Fruit fly (Drosophila melanogaster) whole organism, embryonic: ENCODE results near the gene frj.

ENCODE experiments used
- Atf6 ChIP-seq: fragments of 200-800 bp; sonication (Bioruptor generic); IDR thresholded peaks from 2 replicates; pipeline ENCODE4 v1.3.6; 2022; ENCODE audit warnings: missing biosample characterization, missing genetic modification characterization
- Bdp1 ChIP-seq: fragments of 200-800 bp; sonication (Bioruptor generic); optimal IDR thresholded peaks from 3 replicates; lab custom pipeline; 2016; ENCODE audit warnings: missing biosample characterization, missing genetic modification characterization
- C15 ChIP-seq: fragments of 200-800 bp; sonication (Bioruptor generic); IDR thresholded peaks from 3 replicates; pipeline ENCODE4 v1.3.6; 2022; ENCODE audit warnings: missing biosample characterization, missing genetic modification characterization
- CG11695 ChIP-seq: fragments of 200-800 bp; sonication (Bioruptor generic); IDR thresholded peaks from 3 replicates; pipeline ENCODE4 v1.3.6; 2022; ENCODE audit warnings: missing biosample characterization, missing genetic modification characterization
- CG13296 ChIP-seq: fragments of 200-800 bp; sonication (Bioruptor generic); optimal IDR thresholded peaks from 3 replicates; lab custom pipeline; 2018; ENCODE audit warnings: missing biosample characterization, mild to moderate bottlenecking, missing genetic modification characterization
- CG13894 ChIP-seq: fragments of 200-800 bp; sonication (Bioruptor generic); optimal IDR thresholded peaks from 3 replicates; lab custom pipeline; 2018; ENCODE audit warnings: missing biosample characterization, mild to moderate bottlenecking, missing genetic modification characterization, moderate library complexity
- CG15269 ChIP-seq: fragments of 200-800 bp; sonication (Bioruptor generic); optimal IDR thresholded peaks from 2 replicates; lab custom pipeline; 2018; ENCODE audit warnings: missing biosample characterization, mild to moderate bottlenecking, missing genetic modification characterization, moderate library complexity
- CG1647 ChIP-seq: fragments of 200-800 bp; sonication (Bioruptor generic); optimal IDR thresholded peaks from 3 replicates; lab custom pipeline; 2016; ENCODE audit warnings: missing biosample characterization, missing genetic modification characterization
- CG1792 ChIP-seq: fragments of 200-800 bp; sonication (Bioruptor generic); optimal IDR thresholded peaks from 2 replicates; lab custom pipeline; 2016; ENCODE audit warnings: missing biosample characterization, missing genetic modification characterization
- CG2120 ChIP-seq: fragments of 200-800 bp; sonication (Bioruptor generic); optimal IDR thresholded peaks from 3 replicates; lab custom pipeline; 2016; ENCODE audit warnings: missing biosample characterization, missing genetic modification characterization
- CG30020 ChIP-seq: fragments of 200-800 bp; optimal IDR thresholded peaks from 2 replicates; lab custom pipeline; 2019; ENCODE audit warnings: missing biosample characterization, mild to moderate bottlenecking, missing genetic modification characterization, moderate library complexity
- CG3995 ChIP-seq: fragments of 200-800 bp; sonication (Bioruptor generic); optimal IDR thresholded peaks from 3 replicates; lab custom pipeline; 2016; ENCODE audit warnings: missing biosample characterization, missing genetic modification characterization
- CG42726 ChIP-seq: fragments of 200-800 bp; sonication (Bioruptor generic); IDR thresholded peaks from 2 replicates; pipeline ENCODE4 v1.3.6; 2022; ENCODE audit warnings: missing biosample characterization, missing genetic modification characterization; ENCODE audit not compliant: partially characterized antibody
- CG4282 ChIP-seq: fragments of 200-800 bp; sonication (Bioruptor generic); optimal IDR thresholded peaks from 2 replicates; lab custom pipeline; 2016; ENCODE audit warnings: missing biosample characterization, missing genetic modification characterization
- CG4360 ChIP-seq: fragments of 200-800 bp; sonication (Bioruptor generic); IDR thresholded peaks from 2 replicates; pipeline ENCODE4 v1.3.6; 2022; ENCODE audit warnings: missing biosample characterization, missing genetic modification characterization
- CG43689 ChIP-seq: fragments of 200-800 bp; sonication (Bioruptor generic); IDR thresholded peaks from 2 replicates; pipeline ENCODE4 v1.3.6; 2022; ENCODE audit warnings: missing biosample characterization, missing genetic modification characterization
- CG4730 ChIP-seq: fragments of 200-800 bp; sonication (Bioruptor generic); IDR thresholded peaks from 2 replicates; pipeline ENCODE4 v1.3.6; 2022; ENCODE audit warnings: missing biosample characterization, missing genetic modification characterization
- CG5180 ChIP-seq: fragments of 200-800 bp; sonication (Bioruptor generic); optimal IDR thresholded peaks from 3 replicates; lab custom pipeline; 2017; ENCODE audit warnings: missing biosample characterization, missing genetic modification characterization, mild to moderate bottlenecking, moderate library complexity, missing genetic modification reagents
- CG6254 ChIP-seq: fragments of 200-800 bp; sonication (Bioruptor generic); optimal IDR thresholded peaks from 3 replicates; lab custom pipeline; 2017; ENCODE audit warnings: mild to moderate bottlenecking, missing biosample characterization, missing genetic modification reagents, missing genetic modification characterization
- CG6813 ChIP-seq: fragments of 200-800 bp; sonication (Bioruptor generic); optimal IDR thresholded peaks from 2 replicates; lab custom pipeline; 2017; ENCODE audit warnings: missing biosample characterization, missing genetic modification characterization, mild to moderate bottlenecking, moderate library complexity, missing genetic modification reagents
- CG7357 ChIP-seq: fragments of 200-800 bp; sonication (Bioruptor generic); IDR thresholded peaks from 3 replicates; pipeline ENCODE4 v1.3.6; 2022; ENCODE audit warnings: missing biosample characterization, missing genetic modification characterization
- CG8944 ChIP-seq: fragments of 200-800 bp; sonication (Bioruptor generic); optimal IDR thresholded peaks from 3 replicates; lab custom pipeline; 2016; ENCODE audit warnings: missing biosample characterization, missing genetic modification characterization
- CoRest ChIP-seq: fragments of 200-800 bp; sonication (Bioruptor generic); optimal IDR thresholded peaks from 3 replicates; lab custom pipeline; 2018; ENCODE audit warnings: missing biosample characterization, mild to moderate bottlenecking, missing genetic modification characterization, moderate library complexity
- Dp ChIP-seq: fragments of 200-800 bp; sonication (Bioruptor generic); optimal IDR thresholded peaks from 2 replicates; lab custom pipeline; 2018; ENCODE audit warnings: missing biosample characterization, mild to moderate bottlenecking, missing genetic modification characterization, moderate library complexity
- Gug ChIP-seq: fragments of 200-800 bp; sonication (Bioruptor generic); IDR thresholded peaks from 4 replicates; pipeline ENCODE4 v1.3.6; 2022; ENCODE audit warnings: missing biosample characterization, missing genetic modification characterization
- HHEX ChIP-seq: fragments of 200-800 bp; sonication (Bioruptor generic); optimal IDR thresholded peaks from 3 replicates; lab custom pipeline; 2017; ENCODE audit warnings: missing biosample characterization, mild to moderate bottlenecking, missing genetic modification characterization, missing genetic modification reagents
- HLH3B ChIP-seq: fragments of 200-800 bp; sonication (Bioruptor generic); IDR thresholded peaks from 2 replicates; pipeline ENCODE4 v1.3.6; 2022; ENCODE audit warnings: missing biosample characterization, missing genetic modification characterization
- Med ChIP-seq: fragments of 200-800 bp; sonication (Bioruptor generic); peaks from one replicate; lab custom pipeline; 2016; ENCODE audit warnings: missing biosample characterization, missing genetic modification characterization, mild to moderate bottlenecking, inconsistent platforms, moderate library complexity
- Myb ChIP-seq: fragments of 200-800 bp; sonication (Bioruptor generic); optimal IDR thresholded peaks from 2 replicates; lab custom pipeline; 2016; ENCODE audit warnings: missing biosample characterization, missing genetic modification characterization
- Nf-YA ChIP-seq: fragments of 200-800 bp; sonication (Bioruptor generic); IDR thresholded peaks from 2 replicates; pipeline ENCODE4 v1.3.6; 2022; ENCODE audit warnings: missing biosample characterization, missing genetic modification characterization
- Oaz ChIP-seq: fragments of 200-800 bp; sonication (Bioruptor generic); IDR thresholded peaks from 2 replicates; pipeline ENCODE4 v1.3.6; 2022; ENCODE audit warnings: missing biosample characterization, missing genetic modification characterization
- Ptx1 ChIP-seq: fragments of 200-800 bp; sonication (Bioruptor generic); IDR thresholded peaks from 2 replicates; pipeline ENCODE4 v1.3.6; 2022; ENCODE audit warnings: missing biosample characterization, missing genetic modification characterization
- Rfx ChIP-seq: fragments of 200-800 bp; sonication (Bioruptor generic); IDR thresholded peaks from 2 replicates; pipeline ENCODE4 v1.3.6; 2022; ENCODE audit warnings: missing biosample characterization, missing genetic modification characterization
- Usf ChIP-seq: fragments of 200-800 bp; sonication (Bioruptor generic); optimal IDR thresholded peaks from 2 replicates; lab custom pipeline; 2017; ENCODE audit warnings: missing genotype, missing biosample characterization, missing genetic modification characterization
- al ChIP-seq: fragments of 200-800 bp; sonication (Bioruptor generic); IDR thresholded peaks from 2 replicates; pipeline ENCODE4 v1.3.6; 2022; ENCODE audit warnings: missing biosample characterization, missing genetic modification characterization
- br ChIP-seq: fragments of >200 bp; optimal IDR thresholded peaks from 2 replicates; lab custom pipeline; 2017
- chinmo ChIP-seq: fragments of 200-800 bp; sonication (Bioruptor generic); IDR thresholded peaks from 4 replicates; pipeline ENCODE4 v1.3.6; 2022; ENCODE audit warnings: missing biosample characterization, missing genetic modification characterization; ENCODE audit not compliant: partially characterized antibody
- chn ChIP-seq: fragments of 200-800 bp; sonication (Bioruptor generic); optimal IDR thresholded peaks from 2 replicates; lab custom pipeline; 2016; ENCODE audit warnings: missing biosample characterization, missing genetic modification characterization
- da ChIP-seq: fragments of 200-800 bp; sonication (Bioruptor generic); optimal IDR thresholded peaks from 2 replicates; lab custom pipeline; 2016; ENCODE audit warnings: missing biosample characterization, missing genetic modification characterization
- dimm ChIP-seq: fragments of 200-800 bp; sonication (Bioruptor generic); IDR thresholded peaks from 2 replicates; pipeline ENCODE4 v1.3.6; 2022; ENCODE audit warnings: missing biosample characterization, missing genetic modification characterization
- dmrt11E ChIP-seq: fragments of 200-800 bp; sonication (Bioruptor generic); optimal IDR thresholded peaks from 3 replicates; lab custom pipeline; 2018; ENCODE audit warnings: missing biosample characterization, mild to moderate bottlenecking, missing genetic modification characterization, moderate library complexity
- en ChIP-seq: fragments of 200-800 bp; sonication (Bioruptor generic); optimal IDR thresholded peaks from 2 replicates; lab custom pipeline; 2016; ENCODE audit warnings: missing biosample characterization, missing genetic modification characterization
- eve ChIP-seq, 2 experiments: fragments of >200 bp; optimal IDR thresholded peaks; 2 replicates each; lab custom pipeline; 2017; ENCODE audit warnings: missing biosample characterization in 2 of 2, missing genetic modification characterization in 2 of 2
- gce ChIP-seq: fragments of 200-800 bp; sonication (Bioruptor generic); IDR thresholded peaks from 3 replicates; pipeline ENCODE4 v1.3.6; 2022; ENCODE audit warnings: missing biosample characterization, missing genetic modification characterization
- grn ChIP-seq: fragments of 200-800 bp; sonication (Bioruptor generic); optimal IDR thresholded peaks from 3 replicates; lab custom pipeline; 2017; ENCODE audit warnings: missing biosample characterization, missing genetic modification characterization
- nmo ChIP-seq: fragments of 200-800 bp; sonication (Bioruptor generic); optimal IDR thresholded peaks from 2 replicates; lab custom pipeline; 2018; ENCODE audit warnings: missing biosample characterization, mild to moderate bottlenecking, missing genetic modification characterization, moderate library complexity
- schlank ChIP-seq: fragments of 200-800 bp; sonication (Bioruptor generic); optimal IDR thresholded peaks from 2 replicates; lab custom pipeline; 2018; ENCODE audit warnings: missing biosample characterization, mild to moderate bottlenecking, missing genetic modification characterization
- sna ChIP-seq: fragments of 200-800 bp; sonication (Bioruptor generic); IDR thresholded peaks from 2 replicates; pipeline ENCODE4 v1.3.6; 2022; ENCODE audit warnings: missing biosample characterization, missing genetic modification characterization; ENCODE audit not compliant: partially characterized antibody
- sob ChIP-seq: fragments of 200-800 bp; sonication (Bioruptor generic); IDR thresholded peaks from 2 replicates; pipeline ENCODE4 v1.3.6; 2022; ENCODE audit warnings: missing biosample characterization, missing genetic modification characterization
- tup ChIP-seq: fragments of 200-800 bp; sonication (Bioruptor generic); optimal IDR thresholded peaks from 2 replicates; lab custom pipeline; 2016; ENCODE audit warnings: missing biosample characterization, mild to moderate bottlenecking, missing genetic modification characterization, moderate library complexity
- twi ChIP-seq: fragments of 200-800 bp; optimal IDR thresholded peaks from 2 replicates; lab custom pipeline; 2019; ENCODE audit warnings: missing biosample characterization, mild to moderate bottlenecking, missing genetic modification characterization, moderate library complexity
- tx ChIP-seq: fragments of 200-800 bp; sonication (Bioruptor generic); optimal IDR thresholded peaks from 2 replicates; lab custom pipeline; 2016; ENCODE audit warnings: missing biosample characterization, missing genetic modification characterization
- usp ChIP-seq: fragments of >200 bp; optimal IDR thresholded peaks from 2 replicates; lab custom pipeline; 2017; ENCODE audit warnings: missing biosample characterization, missing genetic modification characterization

The frj gene

dm6 chr2L:6481310-6481738, 25.5 kb downstream of the frj start (continued):
- TF ChIP-seq chinmo (GFP tag; lab: Robert Waterston, UW), result peak; percentile 98
- no peak for TF ChIP-seq CG4730
- TF ChIP-seq CG6813 (GFP tag; lab: Kevin White, UChicago), result no peak
- no peak for TF ChIP-seq grn
- no peak for TF ChIP-seq gce (GFP tag; lab: Robert Waterston, UW)
- TF ChIP-seq CG43689 (GFP tag; lab: Robert Waterston, UW), result no peak
- TF ChIP-seq CG42726 (GFP tag; lab: Robert Waterston, UW), result 0 out of 2 replicates have a peak, but pooled peaks have one; percentile 55
- peak; percentile 46; the same call in 1 of the 2 replicates for TF ChIP-seq Rfx (GFP tag; lab: Robert Waterston, UW)
- peak; percentile 53; the same call in 1 of the 2 replicates for TF ChIP-seq Atf6
- peak; percentile 82 for TF ChIP-seq Dp
- TF ChIP-seq CG7357, result no peak
- TF ChIP-seq CG15269 (tag; lab: Kevin White, UChicago), result no peak
- TF ChIP-seq schlank (tag; lab: Kevin White, UChicago), result no peak
- TF ChIP-seq CG5180 (GFP tag; lab: Kevin White, UChicago), result no peak
- no peak for TF ChIP-seq dimm
- no peak for TF ChIP-seq Gug (GFP tag; lab: Robert Waterston, UW)
- TF ChIP-seq CG13296 (GFP tag; lab: Kevin White, UChicago), result no peak
- TF ChIP-seq CG6254 (GFP tag; lab: Kevin White, UChicago), result peak; percentile 10
- TF ChIP-seq CG8944, result no peak
- TF ChIP-seq CG11695 (GFP tag; lab: Robert Waterston, UW), result peak; percentile 62
- no peak for TF ChIP-seq en (GFP tag; lab: Kevin White, UChicago)
- peak; percentile 16 for TF ChIP-seq CG2120
- no peak for TF ChIP-seq CG3995 (GFP tag; lab: Kevin White, UChicago)
- TF ChIP-seq CG4360 (GFP tag; lab: Robert Waterston, UW), result no peak
- no peak for TF ChIP-seq tup (GFP tag; lab: Kevin White, UChicago)
- TF ChIP-seq Nf-YA (GFP tag; lab: Robert Waterston, UW), result no peak
- TF ChIP-seq nmo (GFP tag; lab: Kevin White, UChicago), result no peak
- TF ChIP-seq usp (GFP tag; lab: Kevin White, UChicago), result no peak
- no peak for TF ChIP-seq CG30020 (tag; lab: Kevin White, UChicago)
- TF ChIP-seq sob (GFP tag; lab: Robert Waterston, UW), result 0 out of 2 replicates have a peak, but pooled peaks have one; percentile 30
- no peak for TF ChIP-seq CG4282 (GFP tag; lab: Kevin White, UChicago)
- no peak for TF ChIP-seq dmrt11E
- TF ChIP-seq Myb, result no peak
- TF ChIP-seq chn (GFP tag; lab: Kevin White, UChicago), result no peak
- TF ChIP-seq br (lab: Kevin White, UChicago), result no peak
- no peak for TF ChIP-seq CoRest
- TF ChIP-seq Usf (GFP tag; lab: Kevin White, UChicago), result no peak
- no peak for TF ChIP-seq CG1792 (GFP tag; lab: Kevin White, UChicago)
- TF ChIP-seq al (GFP tag; lab: Robert Waterston, UW), result no peak
- TF ChIP-seq da, result no peak
- TF ChIP-seq C15 (GFP tag; lab: Robert Waterston, UW), result no peak
- 0 out of 2 replicates have a peak, but pooled peaks have one; percentile 7 for TF ChIP-seq HLH3B
- TF ChIP-seq CG1647, result peak; percentile 7
- TF ChIP-seq CG13894, result peak; percentile 63
- no peak for TF ChIP-seq tx (GFP tag; lab: Kevin White, UChicago)
- no peak for TF ChIP-seq eve (GFP tag; optimal IDR thresholded peaks at IDR 0.05; lab: Kevin White, UChicago)
- TF ChIP-seq Bdp1, result no peak
- peak; percentile 81 for TF ChIP-seq Med
- TF ChIP-seq sna, result peak; percentile 25
- TF ChIP-seq Oaz (GFP tag; lab: Robert Waterston, UW), result no peak
- TF ChIP-seq HHEX (GFP tag; lab: Kevin White, UChicago), result no peak
- no peak for TF ChIP-seq twi (tag; lab: Kevin White, UChicago)
- no peak for TF ChIP-seq Ptx1 (GFP tag; lab: Robert Waterston, UW)
